Worm (Caenorhabditis elegans) whole organism, late embryonic: ENCODE data around the gene nhr-137.

Experiments used
- C08G9.2 ChIP-seq: sonication (generic microtip); optimal IDR thresholded peaks from 2 replicates; lab custom pipeline; 2016; ENCODE audit warnings: mild to moderate bottlenecking, missing genetic modification characterization, moderate library complexity, missing compliant biosample characterization
- K02D7.2 ChIP-seq: sonication (generic microtip); optimal IDR thresholded peaks from 2 replicates; lab custom pipeline; 2017; ENCODE audit warnings: mild to moderate bottlenecking, missing genetic modification characterization, missing compliant biosample characterization
- ama-1 ChIP-seq: fragments of 150-350 bp; optimal IDR thresholded peaks from 2 replicates; lab custom pipeline; 2014
- ceh-34 ChIP-seq: sonication (generic microtip); optimal IDR thresholded peaks from 2 replicates; lab custom pipeline; 2016; ENCODE audit warnings: mild to moderate bottlenecking, missing genetic modification characterization, missing compliant biosample characterization
- che-1 ChIP-seq: sonication (generic microtip); optimal IDR thresholded peaks from 2 replicates; lab custom pipeline; 2016; ENCODE audit warnings: mild to moderate bottlenecking, missing genetic modification characterization, missing compliant biosample characterization
- elt-2 ChIP-seq: sonication (generic microtip); optimal IDR thresholded peaks from 2 replicates; lab custom pipeline; 2016; ENCODE audit warnings: missing genetic modification reagents, missing genetic modification characterization, missing compliant biosample characterization
- hlh-13 ChIP-seq: fragments of 200-800 bp; sonication (Bioruptor generic); optimal IDR thresholded peaks from 2 replicates; lab custom pipeline; 2018; ENCODE audit warnings: mild to moderate bottlenecking, missing genetic modification characterization, missing compliant biosample characterization
- madf-2 ChIP-seq: sonication (generic microtip); optimal IDR thresholded peaks from 2 replicates; lab custom pipeline; 2017; ENCODE audit warnings: missing genetic modification characterization, missing compliant biosample characterization
- nhr-11 ChIP-seq: fragments of 150-350 bp; optimal IDR thresholded peaks from 2 replicates; lab custom pipeline; 2014; ENCODE audit warnings: missing biosample characterization, missing genetic modification characterization
- pha-4 ChIP-seq: fragments of 150-350 bp; optimal IDR thresholded peaks from 2 replicates; lab custom pipeline; 2018; ENCODE audit warnings: missing biosample characterization, missing genetic modification reagents, missing genetic modification characterization
- pqm-1 ChIP-seq: sonication (generic microtip); optimal IDR thresholded peaks from 2 replicates; lab custom pipeline; 2016; ENCODE audit warnings: missing genetic modification characterization, missing compliant biosample characterization
- sox-2 ChIP-seq: fragments of 200-800 bp; sonication (Bioruptor generic); IDR thresholded peaks from 2 replicates; pipeline ENCODE4 v1.3.6; 2022; ENCODE audit warnings: missing genetic modification reagents, missing genetic modification characterization, missing compliant biosample characterization
- sox-4 ChIP-seq: sonication (generic microtip); optimal IDR thresholded peaks from 2 replicates; lab custom pipeline; 2017; ENCODE audit warnings: mild to moderate bottlenecking, missing genetic modification characterization, inconsistent platforms, missing compliant biosample characterization
- syd-9 ChIP-seq: sonication (generic microtip); optimal IDR thresholded peaks from 2 replicates; lab custom pipeline; 2016; ENCODE audit warnings: mild to moderate bottlenecking, missing genetic modification characterization, moderate library complexity, missing compliant biosample characterization

DNA sequence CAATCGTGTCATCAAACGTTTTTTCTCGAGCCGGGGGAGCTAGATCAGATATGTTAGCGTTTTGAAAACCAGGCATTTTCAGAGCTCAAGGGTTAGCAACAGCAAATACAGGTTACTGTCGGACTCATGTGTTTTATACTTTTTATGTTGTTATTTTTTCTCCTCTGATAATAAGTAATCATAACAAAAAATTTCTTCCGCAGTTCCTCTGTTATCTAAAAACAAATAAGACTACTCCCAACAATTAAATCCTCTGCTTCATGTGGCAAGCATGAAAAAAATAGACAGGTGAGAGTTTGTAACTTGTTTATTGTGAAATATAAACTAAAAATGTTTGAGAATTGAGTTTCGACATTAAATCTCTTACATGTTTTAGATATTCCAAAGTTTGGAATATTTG lies 49.8 kb upstream of the nhr-137 start, which contains the start of gene smf-2:
- TF ChIP-seq sox-2 (GFP tag; lab: Robert Waterston, UW), result no peak
- no peak for TF ChIP-seq syd-9 (tag; lab: Kevin White, UChicago)
- TF ChIP-seq elt-2 (tag; lab: Kevin White, UChicago), result no peak
- no peak for TF ChIP-seq madf-2 (tag; lab: Kevin White, UChicago)
- no peak for TF ChIP-seq sox-4 (tag; lab: Kevin White, UChicago)
- TF ChIP-seq hlh-13, result no peak
- TF ChIP-seq ama-1 (lab: Kevin White, UChicago), result no peak
- no peak for TF ChIP-seq K02D7.2 (tag; lab: Kevin White, UChicago)
- TF ChIP-seq pqm-1, result no peak
- TF ChIP-seq C08G9.2 (tag; lab: Kevin White, UChicago), result no peak
- TF ChIP-seq che-1 (tag; lab: Kevin White, UChicago), result no peak
- no peak for TF ChIP-seq pha-4 (tag; lab: Kevin White, UChicago)
- TF ChIP-seq ceh-34 (tag; lab: Kevin White, UChicago), result no peak
- TF ChIP-seq nhr-11 (tag; lab: Kevin White, UChicago), result no peak
